Worm (Caenorhabditis elegans): ENCODE results near the gene T25B9.12.

Gene T25B9.12

DNA sequence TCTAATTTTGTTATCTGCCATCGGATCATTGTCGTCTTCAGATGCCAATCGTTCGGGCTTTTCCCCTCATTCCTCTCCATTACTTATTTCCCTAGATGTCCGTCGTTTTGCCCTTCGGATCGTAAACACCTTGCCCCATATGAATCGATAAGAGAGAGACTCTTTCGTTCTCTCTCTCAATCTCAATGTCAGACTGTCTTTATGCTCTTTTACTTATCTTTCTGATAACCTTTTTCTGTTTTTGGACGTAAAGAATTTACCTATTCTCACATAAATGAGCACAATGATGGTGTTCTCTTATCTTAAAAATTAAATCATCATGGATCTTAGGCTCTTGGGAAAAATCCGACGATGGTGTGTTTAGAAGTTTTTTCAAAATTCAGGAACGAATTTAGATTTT lies 31.6 kb downstream of the T25B9.12 start:
- TF ChIP-seq ceh-13 (GFP tag; optimal IDR thresholded peaks at IDR 0.05) (no peak), ets-7 (tag; optimal IDR thresholded peaks at IDR 0.05) (no peak), tra-4 (tag; optimal IDR thresholded peaks at IDR 0.05) (no peak), pes-1 (GFP tag; IDR thresholded peaks at IDR 0.05) (no peak), ama-1 (optimal IDR thresholded peaks at IDR 0.05) (no peak), aly-1 (tag; optimal IDR thresholded peaks at IDR 0.05) (no peak), hnd-1 (tag; optimal IDR thresholded peaks at IDR 0.05) (no peak), scrt-1 (GFP tag; IDR thresholded peaks at IDR 0.05) (no peak), B0310.2 (tag; optimal IDR thresholded peaks at IDR 0.05) (no peak), hmg-4 (GFP tag; optimal IDR thresholded peaks at IDR 0.05) (no peak), sea-1 (GFP tag; conservative IDR thresholded peaks at IDR 0.05) (no peak), hmbx-1 (tag; optimal IDR thresholded peaks at IDR 0.05) (no peak), tbx-11 (GFP tag; IDR thresholded peaks at IDR 0.05) (no peak), ceh-36 (tag; optimal IDR thresholded peaks at IDR 0.05) (no peak), F13C5.2 (tag; optimal IDR thresholded peaks at IDR 0.05) (no peak)

DNA sequence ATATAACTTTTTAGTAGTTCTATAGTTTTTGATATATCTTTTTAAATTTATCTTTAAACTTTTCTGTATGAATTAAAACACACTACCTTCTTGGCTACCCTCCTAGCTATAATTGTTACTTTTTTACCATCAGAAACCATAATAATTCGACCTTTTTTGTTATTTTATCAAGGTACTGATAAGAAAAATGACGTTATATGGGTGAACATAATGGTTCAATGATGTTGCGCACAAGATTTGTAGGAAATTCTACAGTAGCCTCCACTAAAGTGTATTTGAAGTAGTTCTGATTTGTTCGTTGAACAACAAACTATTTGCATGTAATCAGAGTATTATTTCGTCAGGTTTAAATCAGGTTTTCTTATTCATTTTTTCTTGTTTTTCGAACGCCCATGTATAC lies 33.5 kb downstream of the T25B9.12 start:
- TF ChIP-seq pes-1 (GFP tag; IDR thresholded peaks at IDR 0.05) (no peak), hmg-4 (GFP tag; optimal IDR thresholded peaks at IDR 0.05) (no peak), ets-7 (tag; optimal IDR thresholded peaks at IDR 0.05) (no peak), F13C5.2 (tag; optimal IDR thresholded peaks at IDR 0.05) (no peak), tra-4 (tag; optimal IDR thresholded peaks at IDR 0.05) (no peak), tbx-11 (GFP tag; IDR thresholded peaks at IDR 0.05) (no peak), ceh-13 (GFP tag; optimal IDR thresholded peaks at IDR 0.05) (no peak), ama-1 (optimal IDR thresholded peaks at IDR 0.05) (no peak), tbx-37 (GFP tag; conservative IDR thresholded peaks at IDR 0.05) (no peak), hmbx-1 (tag; optimal IDR thresholded peaks at IDR 0.05) (no peak)

DNA sequence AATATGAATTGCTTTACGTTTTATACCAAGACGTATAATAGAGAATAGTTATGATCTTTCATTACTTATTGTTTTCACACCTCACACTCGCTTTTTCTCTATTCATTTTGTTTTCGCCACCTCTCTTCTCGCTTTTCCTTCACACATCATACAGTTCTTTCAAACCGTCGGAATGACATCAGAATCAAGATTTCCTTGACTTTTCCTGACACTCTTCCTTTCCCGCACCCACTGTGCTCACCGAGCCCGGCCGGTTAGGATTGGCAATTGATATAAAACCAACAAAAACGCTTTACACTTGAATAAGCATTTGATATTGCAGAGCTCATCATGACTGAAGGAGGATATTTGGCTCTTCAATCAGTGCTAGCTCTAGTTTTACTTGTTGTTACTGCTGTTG lies 34.2 kb downstream of the T25B9.12 start, which contains the start of gene zipt-2.1:
TSS of gene zipt-2.1 (plus strand) at position 301 of the 400 bp plus-strand sequence.
- TF ChIP-seq hnd-1 (tag; optimal IDR thresholded peaks at IDR 0.05) (no peak), F13C5.2 (tag; optimal IDR thresholded peaks at IDR 0.05) (no peak), hmbx-1 (tag; optimal IDR thresholded peaks at IDR 0.05) (no peak), pes-1 (GFP tag; IDR thresholded peaks at IDR 0.05) (no peak), ets-7 (tag; optimal IDR thresholded peaks at IDR 0.05) (no peak), tbx-37 (GFP tag; conservative IDR thresholded peaks at IDR 0.05) (no peak), flt-1 (GFP tag; IDR thresholded peaks at IDR 0.05) (no peak), sea-1 (GFP tag; conservative IDR thresholded peaks at IDR 0.05) (no peak), hmg-4 (GFP tag; optimal IDR thresholded peaks at IDR 0.05) (no peak), tra-4 (tag; optimal IDR thresholded peaks at IDR 0.05) (no peak), ceh-13 (GFP tag; optimal IDR thresholded peaks at IDR 0.05) (no peak)

DNA sequence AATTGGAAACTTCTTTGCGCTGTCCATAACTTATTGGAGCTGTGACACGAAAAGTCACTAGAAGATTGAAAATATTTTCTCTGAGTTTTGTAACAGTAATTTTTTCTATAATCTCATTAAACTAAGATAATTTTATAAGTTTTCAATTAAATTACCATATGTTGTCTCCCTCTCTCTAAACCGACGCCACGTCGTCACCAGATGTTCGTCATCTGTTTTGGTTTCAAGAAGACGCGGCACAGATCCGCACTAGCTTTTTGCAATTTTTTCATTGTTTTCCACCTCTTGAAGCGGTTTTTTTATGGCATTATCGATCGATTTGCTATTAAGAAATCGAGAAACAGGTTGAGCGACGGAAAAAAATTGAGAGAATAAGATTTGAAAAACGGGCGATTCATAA lies 38.8 kb downstream of the T25B9.12 start:
- TF ChIP-seq tra-4 (tag; optimal IDR thresholded peaks at IDR 0.05) (no peak), tbx-37 (GFP tag; conservative IDR thresholded peaks at IDR 0.05) (no peak), ama-1 (optimal IDR thresholded peaks at IDR 0.05) (no peak), ceh-13 (GFP tag; optimal IDR thresholded peaks at IDR 0.05) (no peak)

DNA sequence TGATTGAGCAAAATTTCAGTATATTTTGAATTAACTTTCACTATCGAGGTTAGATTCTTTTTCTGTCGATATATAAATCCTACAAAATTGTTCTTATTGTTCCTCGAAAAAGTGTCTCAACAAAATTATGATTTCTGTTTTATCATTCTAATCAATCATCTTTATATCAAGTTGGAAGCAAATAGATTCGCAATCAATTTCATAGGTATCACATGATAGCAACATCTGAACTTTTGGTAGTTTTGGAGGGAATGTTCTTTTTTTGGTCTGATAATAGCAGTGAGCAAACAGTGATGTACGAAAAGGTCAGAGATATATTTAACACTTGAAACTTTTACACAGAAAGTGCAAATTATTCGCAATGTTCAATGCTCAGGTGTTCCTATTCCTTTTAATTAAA lies 45.7 kb downstream of the T25B9.12 start:
- no peak for TF ChIP-seq ceh-36 (tag; optimal IDR thresholded peaks at IDR 0.05)
- no peak for TF ChIP-seq tbx-37 (GFP tag; conservative IDR thresholded peaks at IDR 0.05)
- TF ChIP-seq tbx-11 (GFP tag; IDR thresholded peaks at IDR 0.05) = no peak
- TF ChIP-seq ceh-13 (GFP tag; optimal IDR thresholded peaks at IDR 0.05) = no peak
- TF ChIP-seq pes-1 (GFP tag; IDR thresholded peaks at IDR 0.05) = no peak
- TF ChIP-seq tra-4 (tag; optimal IDR thresholded peaks at IDR 0.05) = no peak
- no peak for TF ChIP-seq scrt-1 (GFP tag; IDR thresholded peaks at IDR 0.05)
- no peak for TF ChIP-seq aly-1 (tag; optimal IDR thresholded peaks at IDR 0.05)
- no peak for TF ChIP-seq flt-1 (GFP tag; IDR thresholded peaks at IDR 0.05)
- no peak for TF ChIP-seq hnd-1 (tag; optimal IDR thresholded peaks at IDR 0.05)
- TF ChIP-seq ama-1 (optimal IDR thresholded peaks at IDR 0.05) = no peak
- no peak for TF ChIP-seq hmg-4 (GFP tag; optimal IDR thresholded peaks at IDR 0.05)
- no peak for TF ChIP-seq B0310.2 (tag; optimal IDR thresholded peaks at IDR 0.05)
- TF ChIP-seq ets-7 (tag; optimal IDR thresholded peaks at IDR 0.05) = no peak
- no peak for TF ChIP-seq hmbx-1 (tag; optimal IDR thresholded peaks at IDR 0.05)

DNA sequence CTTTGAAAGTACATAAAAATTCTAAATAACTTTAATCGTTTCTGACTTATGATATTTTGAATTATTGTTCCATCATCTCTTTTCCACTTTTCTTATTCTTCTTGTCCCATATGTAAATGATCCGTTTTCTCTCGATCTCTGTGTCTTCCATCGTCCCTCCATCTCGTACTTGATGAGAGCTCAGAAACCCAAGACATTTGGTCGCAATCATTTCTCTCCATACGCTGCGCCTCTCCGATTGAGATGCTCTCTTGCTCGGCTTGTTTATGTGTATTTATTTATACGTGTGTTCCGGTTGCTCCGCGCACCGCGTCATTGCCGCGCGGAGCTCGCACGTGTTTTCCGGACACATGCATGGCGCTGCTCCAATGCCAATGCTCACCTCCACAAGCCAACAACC lies 46.2 kb downstream of the T25B9.12 start:
- no peak for TF ChIP-seq pes-1 (GFP tag; IDR thresholded peaks at IDR 0.05)
- TF ChIP-seq sea-1 (GFP tag; conservative IDR thresholded peaks at IDR 0.05) = no peak
- no peak for TF ChIP-seq F13C5.2 (tag; optimal IDR thresholded peaks at IDR 0.05)
- no peak for TF ChIP-seq tbx-37 (GFP tag; conservative IDR thresholded peaks at IDR 0.05)
- no peak for TF ChIP-seq scrt-1 (GFP tag; IDR thresholded peaks at IDR 0.05)
- TF ChIP-seq hmg-4 (GFP tag; optimal IDR thresholded peaks at IDR 0.05) = no peak
- no peak for TF ChIP-seq B0310.2 (tag; optimal IDR thresholded peaks at IDR 0.05)
- no peak for TF ChIP-seq ets-7 (tag; optimal IDR thresholded peaks at IDR 0.05)

DNA sequence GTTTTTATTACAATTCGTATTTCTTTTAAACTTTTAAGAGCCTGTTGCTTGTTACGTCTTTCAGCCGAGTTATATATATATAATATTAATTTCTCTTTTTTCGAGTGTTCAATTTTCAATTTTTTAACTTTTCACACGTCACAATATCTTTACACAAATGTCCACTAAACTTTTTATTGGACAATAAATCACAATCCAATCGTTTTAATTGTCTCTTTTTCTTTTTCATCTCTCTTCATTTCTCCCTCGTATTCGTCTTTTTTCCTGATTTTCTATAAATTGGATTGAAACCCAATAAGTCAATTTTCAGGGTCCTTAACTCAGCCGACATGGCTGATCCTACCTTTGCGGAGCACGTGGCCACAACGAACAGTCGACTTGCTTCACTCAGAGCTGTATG lies 46.9 kb downstream of the T25B9.12 start, which contains the start of gene miz-1:
TSS of gene miz-1 (plus strand) at position 301 of the 400 bp plus-strand sequence.
- TF ChIP-seq scrt-1 (GFP tag; IDR thresholded peaks at IDR 0.05) (no peak), sea-1 (GFP tag; conservative IDR thresholded peaks at IDR 0.05) (no peak), tbx-11 (GFP tag; IDR thresholded peaks at IDR 0.05) (no peak), flt-1 (GFP tag; IDR thresholded peaks at IDR 0.05) (no peak), hmg-4 (GFP tag; optimal IDR thresholded peaks at IDR 0.05) (no peak), ceh-13 (GFP tag; optimal IDR thresholded peaks at IDR 0.05) (no peak), aly-1 (tag; optimal IDR thresholded peaks at IDR 0.05) (no peak)
